Worm (Caenorhabditis elegans) whole organism, L2 larva: ENCODE data around the gene ztf-27.

Experiments
- C34F6.9 ChIP-seq: fragments of 150-350 bp; optimal IDR thresholded peaks from 2 replicates; lab custom pipeline; 2014; ENCODE audit warnings: missing biosample characterization, missing genetic modification characterization
- F13H6.1 ChIP-seq: sonication (generic microtip); optimal IDR thresholded peaks from 2 replicates; lab custom pipeline; 2016; ENCODE audit warnings: missing genetic modification characterization, missing compliant biosample characterization
- R02D3.7 ChIP-seq: fragments of 150-350 bp; optimal IDR thresholded peaks from 2 replicates; lab custom pipeline; 2014; ENCODE audit warnings: missing biosample characterization, missing genetic modification characterization
- Y55F3AM.14 ChIP-seq: fragments of 200-800 bp; sonication (Bioruptor generic); optimal IDR thresholded peaks from 2 replicates; lab custom pipeline; 2018; ENCODE audit warnings: mild to moderate bottlenecking, missing genetic modification characterization, missing compliant biosample characterization
- ZK546.5 ChIP-seq: sonication (generic microtip); optimal IDR thresholded peaks from 2 replicates; lab custom pipeline; 2017; ENCODE audit warnings: missing biosample characterization, missing genetic modification characterization
- aly-2 ChIP-seq: fragments of 150-350 bp; optimal IDR thresholded peaks from 2 replicates; lab custom pipeline; 2014; ENCODE audit warnings: missing biosample characterization, missing genetic modification characterization
- ama-1 ChIP-seq: fragments of 150-350 bp; optimal IDR thresholded peaks from 2 replicates; lab custom pipeline; 2018; ENCODE audit warnings: inconsistent platforms
- crh-2 ChIP-seq: sonication (generic microtip); optimal IDR thresholded peaks from 2 replicates; lab custom pipeline; 2017; ENCODE audit warnings: missing biosample characterization, missing genetic modification characterization
- dmd-4 ChIP-seq: sonication (generic microtip); optimal IDR thresholded peaks from 2 replicates; lab custom pipeline; 2017; ENCODE audit warnings: missing biosample characterization, missing genetic modification characterization
- elt-1 ChIP-seq: fragments of 150-350 bp; optimal IDR thresholded peaks from 2 replicates; lab custom pipeline; 2014; ENCODE audit warnings: missing biosample characterization, missing genetic modification characterization
- elt-3 ChIP-seq: sonication (generic microtip); optimal IDR thresholded peaks from 2 replicates; lab custom pipeline; 2017; ENCODE audit warnings: missing biosample characterization, missing genetic modification characterization
- fos-1 ChIP-seq: fragments of 150-350 bp; optimal IDR thresholded peaks from 2 replicates; lab custom pipeline; 2014; ENCODE audit warnings: missing biosample characterization, missing genetic modification characterization
- gmeb-1 ChIP-seq: fragments of 150-350 bp; optimal IDR thresholded peaks from 2 replicates; lab custom pipeline; 2014; ENCODE audit warnings: missing biosample characterization, missing genetic modification characterization
- lin-11 ChIP-seq: fragments of 150-350 bp; sonication (generic microtip); optimal IDR thresholded peaks from 2 replicates; lab custom pipeline; 2014; ENCODE audit warnings: missing biosample characterization, missing genetic modification characterization, inconsistent platforms, mixed read lengths
- lin-13 ChIP-seq: fragments of 150-350 bp; optimal IDR thresholded peaks from 2 replicates; lab custom pipeline; 2014; ENCODE audit warnings: missing biosample characterization, missing genetic modification reagents, missing genetic modification characterization
- lin-39 ChIP-seq: fragments of 150-350 bp; optimal IDR thresholded peaks from 2 replicates; lab custom pipeline; 2014; ENCODE audit warnings: missing biosample characterization, missing genetic modification reagents, missing genetic modification characterization
- lsy-2 ChIP-seq, 2 experiments: fragments of 150-350 bp in 1 of 2; sonication (generic microtip) in 1 of 2; optimal IDR thresholded peaks; 2 replicates each; lab custom pipeline; 2014 to 2017; ENCODE audit warnings: missing biosample characterization in 2 of 2, missing genetic modification characterization in 2 of 2
- mab-5 ChIP-seq: fragments of 150-350 bp; optimal IDR thresholded peaks from 2 replicates; lab custom pipeline; 2014; ENCODE audit warnings: missing biosample characterization, missing genetic modification characterization
- nhr-11 ChIP-seq: fragments of 150-350 bp; optimal IDR thresholded peaks from 2 replicates; lab custom pipeline; 2014; ENCODE audit warnings: missing biosample characterization, missing genetic modification characterization
- nhr-21 ChIP-seq: fragments of 150-350 bp; optimal IDR thresholded peaks from 2 replicates; lab custom pipeline; 2014; ENCODE audit warnings: missing biosample characterization, missing genetic modification characterization
- nhr-23 ChIP-seq: fragments of 150-350 bp; optimal IDR thresholded peaks from 2 replicates; lab custom pipeline; 2014; ENCODE audit warnings: missing biosample characterization, missing genetic modification reagents, missing genetic modification characterization
- nhr-25 ChIP-seq: fragments of 150-350 bp; sonication (generic microtip); optimal IDR thresholded peaks from 3 replicates; lab custom pipeline; 2014; ENCODE audit warnings: missing biosample characterization, missing genetic modification characterization
- nhr-6 ChIP-seq: fragments of 150-350 bp; optimal IDR thresholded peaks from 2 replicates; lab custom pipeline; 2014; ENCODE audit warnings: missing biosample characterization, missing genetic modification characterization
- nhr-77 ChIP-seq: fragments of 150-350 bp; optimal IDR thresholded peaks from 2 replicates; lab custom pipeline; 2014; ENCODE audit warnings: missing biosample characterization, missing genetic modification characterization
- peb-1 ChIP-seq: fragments of 150-350 bp; optimal IDR thresholded peaks from 2 replicates; lab custom pipeline; 2014; ENCODE audit warnings: missing biosample characterization, missing genetic modification characterization
- sem-4 ChIP-seq: fragments of 150-350 bp; optimal IDR thresholded peaks from 2 replicates; lab custom pipeline; 2014; ENCODE audit warnings: missing biosample characterization, missing genetic modification reagents, missing genetic modification characterization
- skn-1 ChIP-seq: sonication (generic microtip); optimal IDR thresholded peaks from 2 replicates; lab custom pipeline; 2017; ENCODE audit warnings: missing biosample characterization, missing genetic modification characterization
- sma-3 ChIP-seq: sonication (generic microtip); optimal IDR thresholded peaks from 2 replicates; lab custom pipeline; 2016; ENCODE audit warnings: missing genetic modification reagents, missing genetic modification characterization, missing compliant biosample characterization
- sma-9 ChIP-seq, 2 experiments: fragments of 150-350 bp in 1 of 2; sonication (generic microtip) in 1 of 2; optimal IDR thresholded peaks; 2 replicates each; lab custom pipeline; 2014 to 2016; ENCODE audit warnings: missing genetic modification characterization in 2 of 2, mild to moderate bottlenecking in 1 of 2, missing biosample characterization in 1 of 2, missing compliant biosample characterization in 1 of 2, missing genetic modification reagents in 1 of 2, moderate library complexity in 1 of 2
- unc-39 ChIP-seq: fragments of 150-350 bp; optimal IDR thresholded peaks from 2 replicates; lab custom pipeline; 2014; ENCODE audit warnings: missing biosample characterization, missing genetic modification characterization
- unc-55 ChIP-seq: fragments of 150-350 bp; sonication (generic microtip); optimal IDR thresholded peaks from 3 replicates; lab custom pipeline; 2014; ENCODE audit warnings: missing biosample characterization, missing genetic modification reagents, missing genetic modification characterization
- unc-62 ChIP-seq: fragments of 150-350 bp; optimal IDR thresholded peaks from 2 replicates; lab custom pipeline; 2014; ENCODE audit warnings: missing biosample characterization, missing genetic modification reagents, missing genetic modification characterization
- ztf-1 ChIP-seq: fragments of 200-800 bp; sonication (Bioruptor generic); conservative IDR thresholded peaks from 2 replicates; pipeline ENCODE4 v1.3.6; 2022; ENCODE audit warnings: missing genetic modification characterization, missing compliant biosample characterization

ztf-27 gene

ce11 chrII:10390854-10391253, 5.7 kb downstream of the ztf-27 start, which contains the start of the genes T09F3.2 and T09F3.7:
T09F3.2 (plus strand) TSS chrII:10391154.
T09F3.7 (plus strand) TSS chrII:10391168.
- TF ChIP-seq lsy-2 (tag; optimal IDR thresholded peaks at IDR 0.05; lab: Kevin White, UChicago) (no peak), nhr-11 (tag; lab: Kevin White, UChicago) (no peak)
- TF ChIP-seq, all 48 proteins: peak for 0

- no peak for TF ChIP-seq unc-39
- no peak for TF ChIP-seq dmd-4
- TF ChIP-seq peb-1 (tag; lab: Kevin White, UChicago): no peak
- TF ChIP-seq sma-3: no peak
- no peak for TF ChIP-seq mab-5
- no peak for TF ChIP-seq C34F6.9 (tag; lab: Kevin White, UChicago)
- TF ChIP-seq nhr-6 (tag; lab: Kevin White, UChicago): no peak
- TF ChIP-seq ztf-1 (GFP tag; lab: Robert Waterston, UW): no peak
Measured at ce11 chrII:10393282-10394179, 8.4 kb downstream of the ztf-27 start, which contains the start of gene gpd-1. gpd-1 (plus strand) TSS chrII:10394129.

- TF ChIP-seq sma-9 (GFP tag; optimal IDR thresholded peaks at IDR 0.05; lab: Kevin White, UChicago) (peak; percentile 87), sma-9 (tag; optimal IDR thresholded peaks at IDR 0.05; lab: Kevin White, UChicago) (no peak), nhr-25 (tag; lab: Kevin White, UChicago) (peak; percentile 65), skn-1 (tag; lab: Kevin White, UChicago) (no peak), C34F6.9 (tag; lab: Kevin White, UChicago) (peak; percentile 43), lsy-2 (tag; optimal IDR thresholded peaks at IDR 0.05; lab: Kevin White, UChicago) (peak; percentile 18 to 75), sma-3 (peak; percentile 65), sem-4 (tag; lab: Kevin White, UChicago) (peak; percentile 19), crh-2 (tag; lab: Kevin White, UChicago) (peak; percentile 63), F13H6.1 (tag; lab: Kevin White, UChicago) (peak; percentile 45), gmeb-1 (tag; lab: Kevin White, UChicago) (peak; percentile 72), unc-55 (GFP tag; lab: Kevin White, UChicago) (peak; percentile 81), aly-2 (tag; lab: Kevin White, UChicago) (no peak), nhr-21 (tag; lab: Kevin White, UChicago) (no peak), lin-13 (GFP tag; lab: Kevin White, UChicago) (peak; percentile 56)
Measured at ce11 chrII:10395303-10395757, 10.2 kb downstream of the ztf-27 start, which contains the start of gene T09F3.4. T09F3.4 (plus strand) TSS chrII:10395707.

DNA sequence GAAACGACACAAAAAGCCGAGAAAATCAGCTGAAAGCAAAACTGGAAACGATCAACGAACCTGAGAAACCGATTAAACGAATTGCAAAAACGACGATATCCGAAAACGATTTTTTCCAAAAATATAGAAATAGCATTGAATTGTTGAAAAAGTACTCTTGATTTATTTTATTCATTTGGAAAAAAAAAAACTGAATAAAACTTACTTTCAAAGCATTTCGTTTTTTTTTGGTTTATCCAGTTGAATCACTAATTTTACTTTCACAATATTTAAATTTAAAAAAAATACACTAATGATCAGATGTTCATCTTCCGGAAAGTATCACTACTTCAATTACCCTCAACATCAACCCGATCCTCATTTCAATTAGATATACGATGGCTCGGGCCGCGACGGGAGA, 11.4 kb downstream of the ztf-27 start, which contains the start of gene T09F3.5:
TSS of gene T09F3.5 (plus strand) at position 301 of the 400 bp plus-strand sequence.
- no peak for TF ChIP-seq dmd-4
- TF ChIP-seq mab-5: no peak
- no peak for TF ChIP-seq elt-1
- TF ChIP-seq nhr-77 (tag; lab: Kevin White, UChicago): no peak
- no peak for TF ChIP-seq ama-1 (lab: Kevin White, UChicago)
- no peak for TF ChIP-seq nhr-25 (tag; lab: Kevin White, UChicago)
- TF ChIP-seq unc-39: no peak
- no peak for TF ChIP-seq skn-1 (tag; lab: Kevin White, UChicago)
- TF ChIP-seq ZK546.5: no peak
- no peak for TF ChIP-seq sma-9 (GFP tag; optimal IDR thresholded peaks at IDR 0.05; lab: Kevin White, UChicago)
- TF ChIP-seq sma-9 (tag; optimal IDR thresholded peaks at IDR 0.05; lab: Kevin White, UChicago): no peak
- TF ChIP-seq peb-1 (tag; lab: Kevin White, UChicago): no peak
- TF ChIP-seq nhr-23 (tag; lab: Kevin White, UChicago): no peak
- no peak for TF ChIP-seq lin-13 (GFP tag; lab: Kevin White, UChicago)
- TF ChIP-seq lin-39: no peak

DNA sequence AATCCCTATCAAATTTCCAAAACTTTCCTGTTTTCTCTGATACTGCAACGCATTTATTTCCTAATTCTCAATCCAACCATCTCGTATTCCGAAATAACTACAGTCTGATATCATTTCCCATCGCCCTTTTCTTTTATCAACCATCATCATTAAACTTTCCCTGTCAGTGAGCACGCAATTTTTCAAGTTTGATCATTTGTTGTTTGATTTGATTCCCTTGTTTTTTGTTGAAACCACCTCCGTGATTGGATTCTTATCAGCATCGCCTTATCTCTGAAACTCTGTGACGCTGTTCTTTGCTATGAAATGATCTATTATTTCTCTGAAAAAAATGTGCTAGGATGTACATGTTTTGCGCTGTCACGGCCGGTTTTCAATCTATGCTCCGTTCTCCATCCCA, 17.9 kb downstream of the ztf-27 start:
- TF ChIP-seq unc-62 (GFP tag; lab: Kevin White, UChicago) (no peak), Y55F3AM.14 (GFP tag; lab: Kevin White, UChicago) (no peak), nhr-23 (tag; lab: Kevin White, UChicago) (no peak), sma-9 (GFP tag; optimal IDR thresholded peaks at IDR 0.05; lab: Kevin White, UChicago) (peak; percentile 53), sma-9 (tag; optimal IDR thresholded peaks at IDR 0.05; lab: Kevin White, UChicago) (no peak), lin-13 (GFP tag; lab: Kevin White, UChicago) (no peak), aly-2 (tag; lab: Kevin White, UChicago) (no peak), lin-11 (no peak), unc-55 (GFP tag; lab: Kevin White, UChicago) (no peak), fos-1 (tag; lab: Kevin White, UChicago) (peak; percentile 81), R02D3.7 (tag; lab: Kevin White, UChicago) (no peak), elt-3 (tag; lab: Kevin White, UChicago) (no peak), gmeb-1 (tag; lab: Kevin White, UChicago) (peak; percentile 19)
- TF ChIP-seq, all 48 proteins: peak for 3
